Worm (Caenorhabditis elegans): ENCODE data around the gene C47A4.5.

The C47A4.5 gene

ce11 chrIV:13698603-13699002, 46.9 kb upstream of the C47A4.5 start, which contains the start of gene T23G4.127:
Gene T23G4.127, minus strand, starts transcription at chrIV:13698703.
- TF ChIP-seq pha-4 (tag; optimal IDR thresholded peaks at IDR 0.05) (no peak), nhr-237 (tag; optimal IDR thresholded peaks at IDR 0.05) (no peak), sptf-1 (tag; optimal IDR thresholded peaks at IDR 0.05) (no peak), nhr-2 (tag; optimal IDR thresholded peaks at IDR 0.05) (no peak), elt-1 (tag; optimal IDR thresholded peaks at IDR 0.05; ENCODE audit: borderline replicate concordance, insufficient read depth) (no peak), nhr-76 (tag; optimal IDR thresholded peaks at IDR 0.05) (no peak), ces-1 (GFP tag; optimal IDR thresholded peaks at IDR 0.05) (no peak), ztf-11 (tag; optimal IDR thresholded peaks at IDR 0.05) (no peak), lsy-2 (tag; optimal IDR thresholded peaks at IDR 0.05) (no peak), unc-120 (tag; optimal IDR thresholded peaks at IDR 0.05; ENCODE audit: poor library complexity, severe bottlenecking) (no peak), mep-1 (tag; optimal IDR thresholded peaks at IDR 0.05) (no peak), snpc-4 (tag; optimal IDR thresholded peaks at IDR 0.05) (no peak), unc-62 (GFP tag; optimal IDR thresholded peaks at IDR 0.05) (no peak), ham-2 (GFP tag; optimal IDR thresholded peaks at IDR 0.05) (no peak), ceh-39 (tag; optimal IDR thresholded peaks at IDR 0.05) (no peak), tbx-8 (GFP tag; optimal IDR thresholded peaks at IDR 0.05) (no peak), hlh-1 (tag; optimal IDR thresholded peaks at IDR 0.05) (no peak), cnd-1 (tag; optimal IDR thresholded peaks at IDR 0.05) (no peak)

- TF ChIP-seq drap-1 (GFP tag; optimal IDR thresholded peaks at IDR 0.05) (no peak), flh-1 (GFP tag; optimal IDR thresholded peaks at IDR 0.05) (no peak), cnd-1 (tag; optimal IDR thresholded peaks at IDR 0.05) (no peak), nhr-76 (tag; optimal IDR thresholded peaks at IDR 0.05) (no peak), unc-62 (GFP tag; optimal IDR thresholded peaks at IDR 0.05) (peak; percentile 98), mab-5 (tag; optimal IDR thresholded peaks at IDR 0.05) (peak; percentile 56), hlh-1 (tag; optimal IDR thresholded peaks at IDR 0.05) (no peak), elt-1 (tag; optimal IDR thresholded peaks at IDR 0.05; ENCODE audit: borderline replicate concordance, insufficient read depth) (peak; percentile 87), lsy-2 (tag; optimal IDR thresholded peaks at IDR 0.05) (no peak), mls-2 (tag; optimal IDR thresholded peaks at IDR 0.05) (no peak), snpc-4 (tag; optimal IDR thresholded peaks at IDR 0.05) (no peak), mep-1 (tag; optimal IDR thresholded peaks at IDR 0.05) (no peak), ceh-43 (GFP tag; optimal IDR thresholded peaks at IDR 0.05) (no peak), pha-4 (tag; optimal IDR thresholded peaks at IDR 0.05) (no peak), nhr-237 (tag; optimal IDR thresholded peaks at IDR 0.05) (no peak), elt-3 (tag; optimal IDR thresholded peaks at IDR 0.05) (no peak), M03D4.4 (tag; optimal IDR thresholded peaks at IDR 0.05) (no peak), unc-120 (tag; optimal IDR thresholded peaks at IDR 0.05; ENCODE audit: poor library complexity, severe bottlenecking) (peak; percentile 41), sptf-1 (tag; optimal IDR thresholded peaks at IDR 0.05) (no peak)
Observed at ce11 chrIV:13699384-13699788, 46.1 kb upstream of the C47A4.5 start.

ce11 chrIV:13700847-13701246, 44.7 kb upstream of the C47A4.5 start:
- TF ChIP-seq mep-1 (tag; optimal IDR thresholded peaks at IDR 0.05) (no peak), unc-39 (tag; optimal IDR thresholded peaks at IDR 0.05) (no peak), ceh-39 (tag; optimal IDR thresholded peaks at IDR 0.05) (no peak), lin-13 (tag; optimal IDR thresholded peaks at IDR 0.05) (no peak), ces-1 (GFP tag; optimal IDR thresholded peaks at IDR 0.05) (no peak), nhr-237 (tag; optimal IDR thresholded peaks at IDR 0.05) (no peak), mab-5 (tag; optimal IDR thresholded peaks at IDR 0.05) (no peak), nhr-76 (tag; optimal IDR thresholded peaks at IDR 0.05) (no peak), pha-4 (tag; optimal IDR thresholded peaks at IDR 0.05) (no peak), sem-2 (GFP tag; optimal IDR thresholded peaks at IDR 0.05) (no peak), nhr-28 (tag; optimal IDR thresholded peaks at IDR 0.05) (no peak), bed-3 (GFP tag; optimal IDR thresholded peaks at IDR 0.05) (no peak), nhr-12 (tag; optimal IDR thresholded peaks at IDR 0.05) (no peak), mls-2 (tag; optimal IDR thresholded peaks at IDR 0.05) (no peak), unc-120 (tag; optimal IDR thresholded peaks at IDR 0.05; ENCODE audit: poor library complexity, severe bottlenecking) (no peak), M03D4.4 (tag; optimal IDR thresholded peaks at IDR 0.05) (no peak), zip-8 (tag; optimal IDR thresholded peaks at IDR 0.05) (no peak), blmp-1 (tag; optimal IDR thresholded peaks at IDR 0.05) (no peak), tbx-8 (GFP tag; optimal IDR thresholded peaks at IDR 0.05) (no peak), unc-62 (GFP tag; optimal IDR thresholded peaks at IDR 0.05) (no peak)

ce11 chrIV:13701472-13701871, 44.0 kb upstream of the C47A4.5 start:
- no peak for TF ChIP-seq snpc-4 (tag; optimal IDR thresholded peaks at IDR 0.05)
- no peak for TF ChIP-seq bed-3 (GFP tag; optimal IDR thresholded peaks at IDR 0.05)
- peak; percentile 6 for TF ChIP-seq cnd-1 (tag; optimal IDR thresholded peaks at IDR 0.05)
